Fruit fly (Drosophila melanogaster) Kc167 (cell line): ENCODE measurements around the gene CG9497.

Source experiments
- Sin3A ChIP-seq: fragments of >200 bp; optimal IDR thresholded peaks from 2 replicates; lab custom pipeline; 2018; ENCODE audit warnings: missing external identifiers
- psq ChIP-seq: fragments of >200 bp; optimal IDR thresholded peaks from 2 replicates; lab custom pipeline; 2017; ENCODE audit warnings: missing external identifiers

DNA sequence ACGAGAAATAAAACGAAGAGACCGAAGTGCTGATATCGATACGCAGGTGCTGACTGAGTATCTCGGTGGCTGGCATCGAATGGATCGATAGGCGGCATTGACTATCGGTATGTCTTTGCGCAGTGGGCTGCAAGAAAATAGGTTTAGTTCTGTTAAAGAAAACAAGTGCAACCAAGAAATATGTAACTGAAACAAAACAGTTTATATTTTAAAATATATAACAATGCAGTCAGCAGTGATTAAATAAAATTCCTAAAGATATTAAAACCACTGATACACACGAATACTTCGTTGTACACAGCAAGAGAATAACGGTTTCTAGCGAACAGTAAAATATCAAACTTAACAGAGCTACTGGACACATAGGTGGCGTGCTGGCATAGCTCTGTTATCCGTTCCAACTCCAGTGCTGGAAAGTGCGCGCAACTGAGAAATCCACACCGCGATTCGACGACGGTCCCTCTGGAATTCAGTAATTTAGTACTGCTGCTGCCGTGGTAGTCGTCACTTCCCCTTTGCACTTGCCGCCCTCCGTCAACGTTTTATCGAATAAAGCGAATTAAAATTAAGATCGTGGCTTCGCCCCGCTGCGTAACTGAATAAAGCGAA is 9.8 kb downstream of the CG9497 start, which contains the start of the genes Pez and Cpr:
- TF ChIP-seq Sin3A (lab: Kevin White, UChicago) = no peak
- no peak for TF ChIP-seq psq
